Worm (Caenorhabditis elegans): ENCODE results near the gene R74.8.
A peak's percentile ranks its signal among the peaks of the same experiment; 100 is the strongest.

Gene R74.8

DNA sequence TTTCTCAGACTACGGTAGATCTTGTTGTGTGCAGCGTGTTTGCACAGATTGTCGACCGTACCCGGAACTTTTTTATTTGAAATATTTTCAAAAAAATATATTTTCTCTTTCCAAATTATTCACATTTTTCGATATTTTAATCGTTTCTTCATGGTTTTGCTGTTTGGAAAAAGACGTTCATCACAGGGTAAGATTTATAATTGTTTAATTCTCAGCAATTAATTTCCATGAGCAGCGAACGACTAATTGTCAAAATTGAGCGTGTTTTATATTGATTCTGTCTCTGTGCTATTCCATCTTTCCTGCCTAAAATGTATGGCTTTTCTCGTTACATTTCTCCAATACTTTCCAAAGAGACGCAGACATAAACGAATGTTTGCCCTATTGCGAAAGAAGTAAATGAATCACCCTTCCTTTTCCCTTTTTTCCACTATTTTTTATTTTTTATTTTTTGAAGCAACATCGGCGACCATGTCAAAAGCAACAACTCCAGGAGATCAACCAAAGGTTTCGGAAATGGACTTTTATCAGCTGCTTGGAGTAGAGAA, 14.9 kb upstream of the R74.8 start, which contains the start of gene dnj-16:
Gene dnj-16 (plus strand): TSS at position 51 of the 548 bp plus-strand sequence.
- TF ChIP-seq unc-62 (GFP tag; optimal IDR thresholded peaks at IDR 0.05 in 1 of 2) (no peak), unc-62 (tag; optimal IDR thresholded peaks at IDR 0.05) (no peak), hlh-11 (tag; optimal IDR thresholded peaks at IDR 0.05) (peak; percentile 34), F37D6.2 (tag; optimal IDR thresholded peaks at IDR 0.05) (no peak), ztf-7 (tag; optimal IDR thresholded peaks at IDR 0.05) (no peak), mes-2 (tag; optimal IDR thresholded peaks at IDR 0.05; ENCODE audit: poor library complexity, severe bottlenecking) (peak; percentile 68), F26F4.8 (GFP tag; conservative IDR thresholded peaks at IDR 0.05) (no peak), F44E2.7 (GFP tag; IDR thresholded peaks at IDR 0.05) (no peak), lin-39 (tag; optimal IDR thresholded peaks at IDR 0.05) (no peak), nhr-48 (tag; optimal IDR thresholded peaks at IDR 0.05) (no peak), ces-1 (GFP tag; optimal IDR thresholded peaks at IDR 0.05) (no peak), tra-1 (GFP tag; IDR thresholded peaks at IDR 0.05) (no peak), mdt-29 (GFP tag; IDR thresholded peaks at IDR 0.05) (no peak), dmd-6 (GFP tag; IDR thresholded peaks at IDR 0.05) (no peak), fkh-10 (GFP tag; optimal IDR thresholded peaks at IDR 0.05) (no peak), nhr-111 (GFP tag; optimal IDR thresholded peaks at IDR 0.05) (no peak), ama-1 (optimal IDR thresholded peaks at IDR 0.05) (no peak), nhr-11 (tag; optimal IDR thresholded peaks at IDR 0.05) (no peak), aly-2 (tag; optimal IDR thresholded peaks at IDR 0.05) (no peak), ceh-82 (tag; optimal IDR thresholded peaks at IDR 0.05) (no peak), daf-16 (GFP tag; optimal IDR thresholded peaks at IDR 0.05) (no peak), daf-16 (tag; optimal IDR thresholded peaks at IDR 0.05) (peak; percentile 17), mdl-1 (tag; optimal IDR thresholded peaks at IDR 0.05) (peak in 1 of 2 experiments; percentile 2), nhr-237 (tag; optimal IDR thresholded peaks at IDR 0.05) (no peak), lim-7 (GFP tag; IDR thresholded peaks at IDR 0.05) (no peak), nhr-25 (tag; optimal IDR thresholded peaks at IDR 0.05; ENCODE audit: borderline replicate concordance, insufficient read depth) (no peak), ZK546.5 (tag; optimal IDR thresholded peaks at IDR 0.05) (no peak), dve-1 (tag; optimal IDR thresholded peaks at IDR 0.05; ENCODE audit: insufficient read depth) (peak; percentile 60), nhr-76 (tag; optimal IDR thresholded peaks at IDR 0.05) (no peak), egl-43 (GFP tag; IDR thresholded peaks at IDR 0.05) (no peak), lin-29 (GFP tag; IDR thresholded peaks at IDR 0.05) (no peak), php-3 (GFP tag; IDR thresholded peaks at IDR 0.05) (no peak), vab-7 (GFP tag; IDR thresholded peaks at IDR 0.05) (no peak), madf-9 (GFP tag; conservative IDR thresholded peaks at IDR 0.05) (0 out of 2 replicates have a peak, but pooled peaks have one; percentile 24), snpc-4 (tag; optimal IDR thresholded peaks at IDR 0.05) (no peak), rbr-2 (tag; optimal IDR thresholded peaks at IDR 0.05) (no peak), ctbp-1 (GFP tag; IDR thresholded peaks at IDR 0.05) (no peak), nhr-41 (GFP tag; IDR thresholded peaks at IDR 0.05) (no peak), T26A8.4 (GFP tag; IDR thresholded peaks at IDR 0.05) (no peak), T20F7.1 (GFP tag; optimal IDR thresholded peaks at IDR 0.05) (peak; percentile 3), D1046.2 (GFP tag; IDR thresholded peaks at IDR 0.05) (no peak), daf-19 (GFP tag; conservative IDR thresholded peaks at IDR 0.05) (no peak), nhr-10 (tag; optimal IDR thresholded peaks at IDR 0.05) (no peak), ztf-11 (tag; optimal IDR thresholded peaks at IDR 0.05) (no peak), unc-39 (tag; optimal IDR thresholded peaks at IDR 0.05) (no peak), zfp-3 (GFP tag; conservative IDR thresholded peaks at IDR 0.05) (no peak), hlh-30 (tag; optimal IDR thresholded peaks at IDR 0.05; ENCODE audit: insufficient read depth) (no peak), zag-1 (tag; optimal IDR thresholded peaks at IDR 0.05) (no peak), dmd-8 (GFP tag; IDR thresholded peaks at IDR 0.05) (no peak), mep-1 (tag; optimal IDR thresholded peaks at IDR 0.05) (peak; percentile 49), ceh-20 (GFP tag; IDR thresholded peaks at IDR 0.05) (no peak), ceh-32 (tag; optimal IDR thresholded peaks at IDR 0.05; ENCODE audit: poor library complexity) (no peak), skn-1 (tag; optimal IDR thresholded peaks at IDR 0.05) (no peak)
